Fruit fly (Drosophila melanogaster): ENCODE measurements around the gene CG10588.

Gene CG10588

dm6 chr3L:20956650-20957049 lies at the start of gene CG10588, which contains the start of gene Sems:
CG10588 (plus strand) TSS chr3L:20956934.
Sems (minus strand) TSS chr3L:20956750.
- TF ChIP-seq Dip2 (GFP tag; IDR thresholded peaks at IDR 0.05) = no peak
- no peak for TF ChIP-seq hth (optimal IDR thresholded peaks at IDR 0.05)
- TF ChIP-seq Poxn (GFP tag; IDR thresholded peaks at IDR 0.05) = no peak
- no peak for TF ChIP-seq jumu (GFP tag; optimal IDR thresholded peaks at IDR 0.05)
- no peak for TF ChIP-seq CG10321 (GFP tag; IDR thresholded peaks at IDR 0.05)
- TF ChIP-seq CG7556 (GFP tag; optimal IDR thresholded peaks at IDR 0.05) = no peak
- TF ChIP-seq CG6765 (GFP tag; optimal IDR thresholded peaks at IDR 0.05) = no peak

dm6 chr3L:20906959-20907358 lies 49.8 kb upstream of the CG10588 start:
- TF ChIP-seq Ravus (GFP tag; IDR thresholded peaks at IDR 0.05) (no peak), org-1 (GFP tag; optimal IDR thresholded peaks at IDR 0.05) (no peak), gem (tag; optimal IDR thresholded peaks at IDR 0.05) (peak; percentile 59), shn (GFP tag; optimal IDR thresholded peaks at IDR 0.05) (no peak), Tbp (GFP tag; optimal IDR thresholded peaks at IDR 0.05) (no peak), tgo (GFP tag; IDR thresholded peaks at IDR 0.05) (no peak), CG11093 (GFP tag; IDR thresholded peaks at IDR 0.05) (no peak), ara (GFP tag; IDR thresholded peaks at IDR 0.05) (no peak), CG17359 (tag; optimal IDR thresholded peaks at IDR 0.05) (no peak), CG11696 (GFP tag; IDR thresholded peaks at IDR 0.05) (no peak), Lim3 (GFP tag; IDR thresholded peaks at IDR 0.05) (no peak), CG15269 (tag; optimal IDR thresholded peaks at IDR 0.05) (peak; percentile 30), klu (GFP tag; IDR thresholded peaks at IDR 0.05) (no peak), Chrac-16 (GFP tag; optimal IDR thresholded peaks at IDR 0.05) (no peak), CG1602 (GFP tag; optimal IDR thresholded peaks at IDR 0.05) (no peak), C15 (GFP tag; IDR thresholded peaks at IDR 0.05) (no peak), CG11504 (tag; optimal IDR thresholded peaks at IDR 0.05) (peak; percentile 45), CG12299 (tag; optimal IDR thresholded peaks at IDR 0.05) (no peak), CG9609 (GFP tag; optimal IDR thresholded peaks at IDR 0.05) (no peak), NC2α (GFP tag; optimal IDR thresholded peaks at IDR 0.05) (no peak), Stat92E (GFP tag; optimal IDR thresholded peaks at IDR 0.05) (no peak), Dad (GFP tag; optimal IDR thresholded peaks at IDR 0.05) (no peak), twi (tag; optimal IDR thresholded peaks at IDR 0.05) (no peak), CG17612 (GFP tag; IDR thresholded peaks at IDR 0.05) (no peak), pb (GFP tag; optimal IDR thresholded peaks at IDR 0.05) (no peak), ap (GFP tag; IDR thresholded peaks at IDR 0.05) (0 out of 2 replicates have a peak, but pooled peaks have one; percentile 4), CG4328 (GFP tag; optimal IDR thresholded peaks at IDR 0.05) (no peak), lbe (GFP tag; optimal IDR thresholded peaks at IDR 0.05) (no peak), jumu (GFP tag; optimal IDR thresholded peaks at IDR 0.05) (no peak), CG2120 (GFP tag; optimal IDR thresholded peaks at IDR 0.05) (peak; percentile 47), tll (GFP tag; optimal IDR thresholded peaks at IDR 0.05) (no peak), Atf-2 (GFP tag; optimal IDR thresholded peaks at IDR 0.05) (no peak), BtbVII (GFP tag; optimal IDR thresholded peaks at IDR 0.05) (no peak), CG18476 (GFP tag; optimal IDR thresholded peaks at IDR 0.05) (no peak), CG10321 (GFP tag; IDR thresholded peaks at IDR 0.05) (no peak), CG17385 (GFP tag; optimal IDR thresholded peaks at IDR 0.05) (peak; percentile 9), psq (GFP tag; optimal IDR thresholded peaks at IDR 0.05) (no peak), CG3407 (GFP tag; optimal IDR thresholded peaks at IDR 0.05) (no peak), Ptx1 (GFP tag; IDR thresholded peaks at IDR 0.05) (0 out of 2 replicates have a peak, but pooled peaks have one; percentile 36), CG18599 (GFP tag; optimal IDR thresholded peaks at IDR 0.05) (peak; percentile 61), CG9817 (tag; optimal IDR thresholded peaks at IDR 0.05) (no peak), CG2678 (tag; optimal IDR thresholded peaks at IDR 0.05) (peak; percentile 66), CoRest (tag; optimal IDR thresholded peaks at IDR 0.05) (peak; percentile 26), CG13296 (GFP tag; optimal IDR thresholded peaks at IDR 0.05) (no peak), NK7.1 (GFP tag; optimal IDR thresholded peaks at IDR 0.05) (no peak)

Measured in whole organism, embryonic.